Fruit fly (Drosophila melanogaster) whole organism, embryonic: Measurements from ENCODE around the gene CG6443.

Source experiments
- Ada2b ChIP-seq: fragments of 200-800 bp; sonication (Bioruptor generic); IDR thresholded peaks from 2 replicates; pipeline ENCODE4 v1.3.6; 2022; ENCODE audit warnings: missing biosample characterization, missing genetic modification characterization
- B-H1 ChIP-seq: fragments of 200-800 bp; sonication (Bioruptor generic); IDR thresholded peaks from 3 replicates; pipeline ENCODE4 v1.3.6; 2022; ENCODE audit warnings: missing biosample characterization, missing genetic modification characterization
- Bdp1 ChIP-seq: fragments of 200-800 bp; sonication (Bioruptor generic); optimal IDR thresholded peaks from 3 replicates; lab custom pipeline; 2016; ENCODE audit warnings: missing biosample characterization, missing genetic modification characterization
- CG11695 ChIP-seq: fragments of 200-800 bp; sonication (Bioruptor generic); IDR thresholded peaks from 3 replicates; pipeline ENCODE4 v1.3.6; 2022; ENCODE audit warnings: missing biosample characterization, missing genetic modification characterization
- CG12155 ChIP-seq: fragments of 200-800 bp; sonication (Bioruptor generic); optimal IDR thresholded peaks from 3 replicates; lab custom pipeline; 2016; ENCODE audit warnings: missing biosample characterization, missing genetic modification characterization
- CG12659 ChIP-seq: fragments of 200-800 bp; sonication (Bioruptor generic); optimal IDR thresholded peaks from 3 replicates; lab custom pipeline; 2017; ENCODE audit warnings: mild to moderate bottlenecking, missing biosample characterization, missing genetic modification reagents, missing genetic modification characterization
- CG14014 ChIP-seq: fragments of 200-800 bp; sonication (Bioruptor generic); IDR thresholded peaks from 2 replicates; pipeline ENCODE4 v1.3.6; 2022; ENCODE audit warnings: missing biosample characterization, missing genetic modification characterization
- CG14050 ChIP-seq: fragments of 200-800 bp; sonication (Bioruptor generic); IDR thresholded peaks from 3 replicates; pipeline ENCODE4 v1.3.6; 2022; ENCODE audit warnings: missing biosample characterization, missing genetic modification characterization
- CG16813 ChIP-seq: fragments of 200-800 bp; sonication (Bioruptor generic); IDR thresholded peaks from 3 replicates; pipeline ENCODE4 v1.3.6; 2022; ENCODE audit warnings: missing biosample characterization, missing genetic modification characterization; ENCODE audit not compliant: partially characterized antibody
- CG18262 ChIP-seq: fragments of 200-800 bp; optimal IDR thresholded peaks from 3 replicates; lab custom pipeline; 2019; ENCODE audit warnings: missing biosample characterization, mild to moderate bottlenecking, missing genetic modification characterization, moderate library complexity
- CG2875 ChIP-seq: fragments of 200-800 bp; sonication (Bioruptor generic); optimal IDR thresholded peaks from 2 replicates; lab custom pipeline; 2017; ENCODE audit warnings: missing biosample characterization, mild to moderate bottlenecking, missing genetic modification characterization, missing genetic modification reagents
- CG32772 ChIP-seq: fragments of 200-800 bp; sonication (Bioruptor generic); IDR thresholded peaks from 2 replicates; pipeline ENCODE4 v1.3.6; 2022; ENCODE audit warnings: missing biosample characterization, missing genetic modification characterization
- CG3838 ChIP-seq: fragments of 200-800 bp; sonication (Bioruptor generic); optimal IDR thresholded peaks from 3 replicates; lab custom pipeline; 2016; ENCODE audit warnings: missing biosample characterization, missing genetic modification characterization
- CG3847 ChIP-seq: fragments of 200-800 bp; sonication (Bioruptor generic); IDR thresholded peaks from 2 replicates; pipeline ENCODE4 v1.3.6; 2022; ENCODE audit warnings: missing biosample characterization, missing genetic modification characterization
- CG4328 ChIP-seq: fragments of 200-800 bp; sonication (Bioruptor generic); optimal IDR thresholded peaks from 3 replicates; lab custom pipeline; 2017; ENCODE audit warnings: missing biosample characterization, missing genetic modification reagents, missing genetic modification characterization
- CG6175 ChIP-seq: fragments of 200-800 bp; sonication (Bioruptor generic); IDR thresholded peaks from 3 replicates; pipeline ENCODE4 v1.3.6; 2022; ENCODE audit warnings: missing biosample characterization, missing genetic modification characterization
- CG7556 ChIP-seq: fragments of 200-800 bp; sonication (Bioruptor generic); optimal IDR thresholded peaks from 2 replicates; lab custom pipeline; 2017; ENCODE audit warnings: missing biosample characterization, mild to moderate bottlenecking, missing genetic modification characterization
- CG8281 ChIP-seq: fragments of 200-800 bp; sonication (Bioruptor generic); optimal IDR thresholded peaks from 2 replicates; lab custom pipeline; 2018; ENCODE audit warnings: missing biosample characterization, mild to moderate bottlenecking, missing genetic modification characterization, moderate library complexity
- Hr51 ChIP-seq, 2 experiments: fragments of 200-800 bp; sonication (Bioruptor generic); optimal IDR thresholded peaks; 2 replicates in 1 of 2; 3 replicates in 1 of 2; lab custom pipeline; 2016 to 2018; ENCODE audit warnings: missing biosample characterization in 2 of 2, missing genetic modification characterization in 2 of 2, mild to moderate bottlenecking in 1 of 2, moderate library complexity in 1 of 2
- Hsf ChIP-seq: fragments of 200-800 bp; sonication (Bioruptor generic); optimal IDR thresholded peaks from 3 replicates; lab custom pipeline; 2016; ENCODE audit warnings: missing biosample characterization, missing genetic modification characterization
- Mes4 ChIP-seq: fragments of 200-800 bp; sonication (Bioruptor generic); optimal IDR thresholded peaks from 2 replicates; lab custom pipeline; 2016; ENCODE audit warnings: missing biosample characterization, missing genetic modification characterization
- NK7.1 ChIP-seq: fragments of 200-800 bp; sonication (Bioruptor generic); optimal IDR thresholded peaks from 3 replicates; lab custom pipeline; 2016; ENCODE audit warnings: missing biosample characterization, missing genetic modification characterization
- Pdp1 ChIP-seq, 2 experiments: fragments of 200-800 bp; sonication (Bioruptor generic); optimal IDR thresholded peaks; 3 replicates each; lab custom pipeline; 2016; ENCODE audit warnings: missing biosample characterization in 2 of 2, missing genetic modification characterization in 2 of 2, mild to moderate bottlenecking in 1 of 2, moderate library complexity in 1 of 2
- Poxn ChIP-seq: fragments of 200-800 bp; sonication (Bioruptor generic); IDR thresholded peaks from 2 replicates; pipeline ENCODE4 v1.3.6; 2022; ENCODE audit warnings: missing biosample characterization, missing genetic modification characterization
- Ssrp ChIP-seq: fragments of 200-800 bp; sonication (Bioruptor generic); optimal IDR thresholded peaks from 2 replicates; lab custom pipeline; 2018; ENCODE audit warnings: missing biosample characterization, mild to moderate bottlenecking, missing genetic modification characterization, moderate library complexity
- amos ChIP-seq: fragments of 200-800 bp; sonication (Bioruptor generic); IDR thresholded peaks from 2 replicates; pipeline ENCODE4 v1.3.6; 2022; ENCODE audit warnings: missing biosample characterization, missing genetic modification characterization; ENCODE audit not compliant: partially characterized antibody
- ara ChIP-seq: fragments of 200-800 bp; sonication (Bioruptor generic); IDR thresholded peaks from 2 replicates; pipeline ENCODE4 v1.3.6; 2022; ENCODE audit warnings: missing biosample characterization, missing genetic modification characterization
- chinmo ChIP-seq: fragments of 200-800 bp; sonication (Bioruptor generic); IDR thresholded peaks from 4 replicates; pipeline ENCODE4 v1.3.6; 2022; ENCODE audit warnings: missing biosample characterization, missing genetic modification characterization; ENCODE audit not compliant: partially characterized antibody
- ci ChIP-seq: fragments of 200-800 bp; sonication (Bioruptor generic); IDR thresholded peaks from 3 replicates; pipeline ENCODE4 v1.3.6; 2022; ENCODE audit warnings: missing biosample characterization, missing genetic modification characterization
- crp ChIP-seq, 2 experiments: fragments of 200-800 bp; sonication (Bioruptor generic); optimal IDR thresholded peaks; 2 replicates in 1 of 2; 3 replicates in 1 of 2; lab custom pipeline; 2017; ENCODE audit warnings: missing biosample characterization in 2 of 2, missing genetic modification characterization in 2 of 2, mild to moderate bottlenecking in 1 of 2, moderate library complexity in 1 of 2
- dmrt11E ChIP-seq: fragments of 200-800 bp; sonication (Bioruptor generic); optimal IDR thresholded peaks from 3 replicates; lab custom pipeline; 2018; ENCODE audit warnings: missing biosample characterization, mild to moderate bottlenecking, missing genetic modification characterization, moderate library complexity
- dpn ChIP-seq, 2 experiments: fragments of 200-800 bp; sonication (Bioruptor generic); optimal IDR thresholded peaks; 3 replicates each; lab custom pipeline; 2016; ENCODE audit warnings: missing biosample characterization in 2 of 2, missing genetic modification characterization in 2 of 2
- dysf ChIP-seq: fragments of 200-800 bp; sonication (Bioruptor generic); IDR thresholded peaks from 3 replicates; pipeline ENCODE4 v1.3.6; 2022; ENCODE audit warnings: missing biosample characterization, missing genetic modification characterization
- en ChIP-seq: fragments of 200-800 bp; sonication (Bioruptor generic); optimal IDR thresholded peaks from 2 replicates; lab custom pipeline; 2016; ENCODE audit warnings: missing biosample characterization, missing genetic modification characterization
- ewg ChIP-seq: fragments of 200-800 bp; sonication (Bioruptor generic); optimal IDR thresholded peaks from 3 replicates; lab custom pipeline; 2017; ENCODE audit warnings: mild to moderate bottlenecking, missing biosample characterization, missing genetic modification reagents, missing genetic modification characterization
- exex ChIP-seq: fragments of 200-800 bp; sonication (Bioruptor generic); optimal IDR thresholded peaks from 4 replicates; lab custom pipeline; 2018; ENCODE audit warnings: missing biosample characterization, mild to moderate bottlenecking, missing genetic modification characterization, moderate library complexity
- gem ChIP-seq: fragments of 200-800 bp; sonication (Bioruptor generic); optimal IDR thresholded peaks from 2 replicates; lab custom pipeline; 2019; ENCODE audit warnings: missing biosample characterization, mild to moderate bottlenecking, missing genetic modification characterization, moderate library complexity
- insv ChIP-seq, 2 experiments: fragments of 200-800 bp; sonication (Bioruptor generic); optimal IDR thresholded peaks; 3 replicates each; lab custom pipeline; 2016 to 2018; ENCODE audit warnings: missing biosample characterization in 2 of 2, missing genetic modification characterization in 2 of 2
- mld ChIP-seq: fragments of 200-800 bp; sonication (Bioruptor generic); IDR thresholded peaks from 3 replicates; pipeline ENCODE4 v1.3.6; 2022; ENCODE audit warnings: missing biosample characterization, missing genetic modification characterization; ENCODE audit not compliant: partially characterized antibody
- otp ChIP-seq: fragments of 200-800 bp; sonication (Bioruptor generic); IDR thresholded peaks from 3 replicates; pipeline ENCODE4, ENCODE4 v1.3.6; 2022; ENCODE audit warnings: missing biosample characterization, missing genetic modification characterization
- pros ChIP-seq: fragments of 200-800 bp; sonication (Bioruptor generic); optimal IDR thresholded peaks from 3 replicates; lab custom pipeline; 2019; ENCODE audit warnings: missing biosample characterization, mild to moderate bottlenecking, missing genetic modification characterization, moderate library complexity
- schlank ChIP-seq: fragments of 200-800 bp; sonication (Bioruptor generic); optimal IDR thresholded peaks from 2 replicates; lab custom pipeline; 2018; ENCODE audit warnings: missing biosample characterization, mild to moderate bottlenecking, missing genetic modification characterization
- sd ChIP-seq: fragments of 200-800 bp; sonication (Bioruptor generic); optimal IDR thresholded peaks from 3 replicates; lab custom pipeline; 2018; ENCODE audit warnings: missing biosample characterization, mild to moderate bottlenecking, missing genetic modification characterization, moderate library complexity
- so ChIP-seq: fragments of 200-800 bp; sonication (Bioruptor generic); IDR thresholded peaks from 3 replicates; pipeline ENCODE4 v1.3.6; 2022; ENCODE audit warnings: missing biosample characterization, missing genetic modification characterization
- sqz ChIP-seq: fragments of 200-800 bp; sonication (Bioruptor generic); optimal IDR thresholded peaks from 3 replicates; lab custom pipeline; 2018; ENCODE audit warnings: missing biosample characterization, mild to moderate bottlenecking, missing genetic modification characterization
- tna ChIP-seq: fragments of 200-800 bp; sonication (Bioruptor generic); IDR thresholded peaks from 2 replicates; pipeline ENCODE4 v1.3.6; 2022; ENCODE audit warnings: missing biosample characterization, missing genetic modification characterization; ENCODE audit not compliant: partially characterized antibody
- trem ChIP-seq: fragments of 200-800 bp; optimal IDR thresholded peaks from 3 replicates; lab custom pipeline; 2019; ENCODE audit warnings: missing biosample characterization, mild to moderate bottlenecking, missing genetic modification characterization, moderate library complexity
- zen2 ChIP-seq: fragments of 200-800 bp; sonication (Bioruptor generic); IDR thresholded peaks from 3 replicates; pipeline ENCODE4 v1.3.6; 2022; ENCODE audit warnings: missing biosample characterization, missing genetic modification characterization; ENCODE audit not compliant: partially characterized antibody

CG6443 gene

DNA sequence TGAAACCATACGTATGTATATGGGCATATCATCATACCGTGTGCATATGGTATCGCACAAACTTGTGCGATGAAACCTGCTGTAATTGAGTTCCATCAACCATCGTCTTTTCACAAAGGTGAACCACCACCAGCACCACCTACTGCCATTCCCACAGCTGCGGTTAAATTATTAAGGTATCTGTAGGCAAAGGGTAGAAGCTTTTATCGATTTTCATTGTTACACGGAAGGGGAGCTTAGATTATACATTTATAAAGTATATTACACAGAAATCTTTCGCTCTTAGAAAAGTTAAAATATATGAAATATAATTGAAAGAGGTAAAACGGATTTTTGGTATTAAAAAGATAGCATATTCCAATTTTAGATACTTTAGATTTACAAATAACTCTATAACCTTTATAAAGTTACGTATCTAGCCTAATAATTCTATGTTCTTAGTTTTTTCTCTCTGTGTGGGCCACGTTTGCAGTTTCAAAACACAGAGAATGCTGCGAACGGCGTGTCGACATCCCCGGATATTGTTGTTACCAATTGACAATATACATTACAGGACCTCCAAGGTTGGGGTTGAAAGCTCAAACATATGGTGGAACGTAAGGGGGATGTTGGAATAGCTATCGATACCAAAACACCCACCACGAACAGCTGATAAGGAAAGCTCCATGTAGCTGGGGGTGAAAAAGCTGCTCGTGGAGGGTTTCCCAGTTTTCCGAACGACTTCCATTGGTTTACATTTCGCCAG lies 31.8 kb downstream of the CG6443 start, which contains the start of gene CG6495 (continued):
- TF ChIP-seq Poxn (GFP tag; lab: Robert Waterston, UW) (no peak), NK7.1 (GFP tag; lab: Kevin White, UChicago) (no peak), insv (GFP tag; optimal IDR thresholded peaks at IDR 0.05; lab: Kevin White, UChicago) (no peak), zen2 (GFP tag; lab: Robert Waterston, UW) (no peak), mld (GFP tag; lab: Robert Waterston, UW) (no peak), dysf (GFP tag; lab: Robert Waterston, UW) (peak; percentile 45; the same call in 2 of the 3 replicates), CG8281 (peak; percentile 2), Hsf (GFP tag; lab: Kevin White, UChicago) (peak; percentile 15), exex (tag; lab: Kevin White, UChicago) (peak; percentile 40), gem (peak; percentile 80), ara (no peak), CG12659 (GFP tag; lab: Kevin White, UChicago) (peak; percentile 65), sqz (no peak), otp (GFP tag; lab: Robert Waterston, UW) (no peak), CG11695 (GFP tag; lab: Robert Waterston, UW) (peak; percentile 60; the same call in 2 of the 3 replicates), CG6175 (no peak), ci (GFP tag; lab: Robert Waterston, UW) (0 out of 3 replicates have a peak, but pooled peaks have one; percentile 7), sd (tag; lab: Kevin White, UChicago) (no peak), CG3838 (GFP tag; lab: Kevin White, UChicago) (no peak), dmrt11E (tag; lab: Kevin White, UChicago) (no peak), chinmo (GFP tag; lab: Robert Waterston, UW) (no peak), tna (GFP tag; lab: Robert Waterston, UW) (no peak), CG12155 (GFP tag; lab: Kevin White, UChicago) (peak; percentile 26), CG16813 (no peak), CG14014 (GFP tag; lab: Robert Waterston, UW) (peak; percentile 66), Mes4 (GFP tag; lab: Kevin White, UChicago) (no peak), Ssrp (tag; lab: Kevin White, UChicago) (peak; percentile 47), crp (GFP tag; optimal IDR thresholded peaks at IDR 0.05; lab: Kevin White, UChicago) (peak in 1 of 2 experiments; percentile 71), CG18262 (peak; percentile 61), CG4328 (GFP tag; lab: Kevin White, UChicago) (peak; percentile 8), CG7556 (GFP tag; lab: Kevin White, UChicago) (peak; percentile 85), CG14050 (GFP tag; lab: Robert Waterston, UW) (no peak), pros (GFP tag; lab: Kevin White, UChicago) (no peak), CG3847 (no peak), amos (GFP tag; lab: Robert Waterston, UW) (no peak), Ada2b (peak; percentile 46; the same call in 1 of the 2 replicates), schlank (tag; lab: Kevin White, UChicago) (no peak), CG32772 (no peak), trem (tag; lab: Kevin White, UChicago) (peak; percentile 18), Bdp1 (GFP tag; lab: Kevin White, UChicago) (no peak), Pdp1 (GFP tag; optimal IDR thresholded peaks at IDR 0.05; lab: Kevin White, UChicago) (peak in 1 of 2 experiments; percentile 15), ewg (no peak), en (no peak), dpn (GFP tag; optimal IDR thresholded peaks at IDR 0.05; lab: Kevin White, UChicago) (peak; percentile 8 to 33), so (GFP tag; lab: Robert Waterston, UW) (no peak), Hr51 (GFP tag; optimal IDR thresholded peaks at IDR 0.05; lab: Kevin White, UChicago) (peak in 1 of 2 experiments; percentile 75), B-H1 (GFP tag; lab: Robert Waterston, UW) (no peak; the same call in 2 of the 3 replicates), CG2875 (GFP tag; lab: Kevin White, UChicago) (no peak)
